Fruit fly (Drosophila melanogaster): Measurements from ENCODE around the gene CG33687.

The CG33687 gene

dm6 chr3L:16189925-16190231, 7.8 kb upstream of the CG33687 start:
- TF ChIP-seq CG13204 (GFP tag; optimal IDR thresholded peaks at IDR 0.05) (peak; percentile 81), Ets98B (GFP tag; IDR thresholded peaks at IDR 0.05) (no peak), EcR (GFP tag; optimal IDR thresholded peaks at IDR 0.05) (peak; percentile 33), fd96Ca (GFP tag; IDR thresholded peaks at IDR 0.05) (0 out of 3 replicates have a peak, but pooled peaks have one; percentile 15), Snoo (tag; optimal IDR thresholded peaks at IDR 0.05) (peak; percentile 31)

- TF ChIP-seq rn (GFP tag; IDR thresholded peaks at IDR 0.05) (0 out of 2 replicates have a peak, but pooled peaks have one; percentile 13), CG34367 (tag; optimal IDR thresholded peaks at IDR 0.05) (no peak), EcR (GFP tag; optimal IDR thresholded peaks at IDR 0.05) (peak; percentile 38), gl (tag; optimal IDR thresholded peaks at IDR 0.05) (peak; percentile 48), CG8301 (tag; optimal IDR thresholded peaks at IDR 0.05) (no peak), CG15710 (tag; optimal IDR thresholded peaks at IDR 0.05) (no peak), CG9948 (tag; optimal IDR thresholded peaks at IDR 0.05) (no peak), CG14655 (GFP tag; optimal IDR thresholded peaks at IDR 0.05) (no peak), fd96Ca (GFP tag; IDR thresholded peaks at IDR 0.05) (peak; percentile 60; the same call in 1 of the 3 replicates), Snoo (tag; optimal IDR thresholded peaks at IDR 0.05) (peak; percentile 39), CG17806 (tag; optimal IDR thresholded peaks at IDR 0.05) (no peak), Pif1A (GFP tag; optimal IDR thresholded peaks at IDR 0.05) (peak; percentile 29), CG12605 (GFP tag; IDR thresholded peaks at IDR 0.05) (no peak), Ets98B (GFP tag; IDR thresholded peaks at IDR 0.05) (no peak), CG10348 (GFP tag; IDR thresholded peaks at IDR 0.05) (no peak), CG8159 (tag; optimal IDR thresholded peaks at IDR 0.05) (no peak), CG32121 (GFP tag; IDR thresholded peaks at IDR 0.05) (0 out of 2 replicates have a peak, but pooled peaks have one; percentile 37), D1 (tag; optimal IDR thresholded peaks at IDR 0.05) (no peak), CG4496 (GFP tag; IDR thresholded peaks at IDR 0.05) (0 out of 3 replicates have a peak, but pooled peaks have one; percentile 30), Pif1B (GFP tag; optimal IDR thresholded peaks at IDR 0.05) (peak; percentile 39), CG13204 (GFP tag; optimal IDR thresholded peaks at IDR 0.05) (peak; percentile 86)
Measured at dm6 chr3L:16190885-16191284, 6.8 kb upstream of the CG33687 start.

- TF ChIP-seq CG13204 (GFP tag; optimal IDR thresholded peaks at IDR 0.05) (peak; percentile 20), rn (GFP tag; IDR thresholded peaks at IDR 0.05) (no peak)
Measured at dm6 chr3L:16192561-16193355, 4.9 kb upstream of the CG33687 start.

dm6 chr3L:16193851-16194709, 3.6 kb upstream of the CG33687 start:
- TF ChIP-seq CG14655 (GFP tag; optimal IDR thresholded peaks at IDR 0.05) (peak; percentile 68), CG4496 (GFP tag; IDR thresholded peaks at IDR 0.05) (peak; percentile 80), CG17806 (tag; optimal IDR thresholded peaks at IDR 0.05) (peak; percentile 52), D1 (tag; optimal IDR thresholded peaks at IDR 0.05) (peak; percentile 35), CG8301 (tag; optimal IDR thresholded peaks at IDR 0.05) (peak; percentile 54), CG32121 (GFP tag; IDR thresholded peaks at IDR 0.05) (peak; percentile 65; the same call in 1 of the 2 replicates), CG8159 (tag; optimal IDR thresholded peaks at IDR 0.05) (peak; percentile 63), gl (tag; optimal IDR thresholded peaks at IDR 0.05) (peak; percentile 87), CG15710 (tag; optimal IDR thresholded peaks at IDR 0.05) (peak; percentile 61), Ets98B (GFP tag; IDR thresholded peaks at IDR 0.05) (peak; percentile 42; the same call in 1 of the 2 replicates), CG12605 (GFP tag; IDR thresholded peaks at IDR 0.05) (peak; percentile 78), rn (GFP tag; IDR thresholded peaks at IDR 0.05) (no peak), CG13204 (GFP tag; optimal IDR thresholded peaks at IDR 0.05) (peak; percentile 91), CG34367 (tag; optimal IDR thresholded peaks at IDR 0.05) (peak; percentile 65), EcR (GFP tag; optimal IDR thresholded peaks at IDR 0.05) (peak; percentile 86), CG10348 (GFP tag; IDR thresholded peaks at IDR 0.05) (no peak), Pif1A (GFP tag; optimal IDR thresholded peaks at IDR 0.05) (peak; percentile 77), Pif1B (GFP tag; optimal IDR thresholded peaks at IDR 0.05) (peak; percentile 80), fd96Ca (GFP tag; IDR thresholded peaks at IDR 0.05) (peak; percentile 70; the same call in 2 of the 3 replicates), CG9948 (tag; optimal IDR thresholded peaks at IDR 0.05) (peak; percentile 46), Snoo (tag; optimal IDR thresholded peaks at IDR 0.05) (peak; percentile 82)

dm6 chr3L:16195476-16195958, 2.2 kb upstream of the CG33687 start:
- TF ChIP-seq gl (tag; optimal IDR thresholded peaks at IDR 0.05) = peak; percentile 13
- peak; percentile 47 for TF ChIP-seq Pif1B (GFP tag; optimal IDR thresholded peaks at IDR 0.05)
- TF ChIP-seq CG4496 (GFP tag; IDR thresholded peaks at IDR 0.05) = peak; percentile 69; the same call in 2 of the 3 replicates
- peak; percentile 30; the same call in 1 of the 3 replicates for TF ChIP-seq fd96Ca (GFP tag; IDR thresholded peaks at IDR 0.05)
- TF ChIP-seq Pif1A (GFP tag; optimal IDR thresholded peaks at IDR 0.05) = peak; percentile 68
- TF ChIP-seq CG8301 (tag; optimal IDR thresholded peaks at IDR 0.05) = no peak
- TF ChIP-seq Snoo (tag; optimal IDR thresholded peaks at IDR 0.05) = peak; percentile 96
- TF ChIP-seq CG13204 (GFP tag; optimal IDR thresholded peaks at IDR 0.05) = peak; percentile 60
- TF ChIP-seq CG8159 (tag; optimal IDR thresholded peaks at IDR 0.05) = peak; percentile 27
- no peak for TF ChIP-seq rn (GFP tag; IDR thresholded peaks at IDR 0.05)
- TF ChIP-seq CG10348 (GFP tag; IDR thresholded peaks at IDR 0.05) = no peak
- peak; percentile 15; the same call in 1 of the 2 replicates for TF ChIP-seq Ets98B (GFP tag; IDR thresholded peaks at IDR 0.05)
- TF ChIP-seq EcR (GFP tag; optimal IDR thresholded peaks at IDR 0.05) = peak; percentile 99
- no peak for TF ChIP-seq D1 (tag; optimal IDR thresholded peaks at IDR 0.05)

All from whole organism, pupa.